Fruit fly (Drosophila melanogaster): ENCODE results near the gene CG18787.

DNA sequence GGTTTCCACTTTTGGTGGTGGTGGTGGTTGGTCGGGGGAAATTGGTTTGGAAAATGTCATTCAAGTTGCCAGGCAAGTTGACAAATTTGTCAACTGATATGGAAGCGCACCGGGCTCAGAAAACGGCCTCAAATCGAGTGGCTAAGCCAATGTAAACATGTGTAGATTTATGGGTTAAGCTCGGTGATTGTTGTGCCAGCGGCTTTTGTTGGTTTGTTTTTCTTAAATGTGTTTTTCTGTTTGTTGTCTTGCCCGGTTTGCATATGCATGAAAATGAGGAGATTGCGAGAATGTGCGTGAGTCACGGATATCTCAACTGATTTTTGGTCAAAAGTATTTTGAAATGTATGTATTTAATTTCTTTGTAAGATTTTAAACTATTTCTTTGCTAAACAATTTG, 38.2 kb downstream of the CG18787 start:
- TF ChIP-seq ovo (GFP tag; optimal IDR thresholded peaks at IDR 0.05): no peak
- no peak for TF ChIP-seq kay (GFP tag; ENCODE audit: borderline replicate concordance)
- no peak for TF ChIP-seq cic (GFP tag; optimal IDR thresholded peaks at IDR 0.05)
